Worm (Caenorhabditis elegans): ENCODE results near the gene ZK813.1.

DNA sequence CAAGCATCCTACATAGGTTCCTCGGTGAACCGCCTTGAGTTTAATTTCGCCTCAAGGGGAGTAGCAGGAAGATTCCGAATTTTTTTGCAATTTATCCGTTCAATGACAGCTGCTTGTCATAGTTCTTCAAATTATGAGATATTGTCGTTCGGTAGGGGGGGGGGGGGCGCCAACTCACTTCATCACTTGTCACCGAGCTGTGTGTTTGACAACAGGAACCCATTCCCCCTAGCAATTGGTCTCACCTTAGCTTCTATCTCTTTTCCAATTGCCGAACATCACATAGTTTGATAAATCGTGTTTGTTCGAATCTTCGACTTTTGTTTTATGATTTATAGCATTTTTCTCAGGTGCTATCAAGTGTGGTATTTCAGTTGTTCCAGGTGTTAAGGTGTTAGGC is 48.5 kb downstream of the ZK813.1 start:
- TF ChIP-seq dve-1 (tag; optimal IDR thresholded peaks at IDR 0.05) (no peak), ceh-31 (tag; optimal IDR thresholded peaks at IDR 0.05) (no peak), unc-55 (GFP tag; optimal IDR thresholded peaks at IDR 0.05) (no peak), fkh-10 (GFP tag; optimal IDR thresholded peaks at IDR 0.05) (no peak), npax-4 (tag; optimal IDR thresholded peaks at IDR 0.05) (no peak), syd-9 (tag; optimal IDR thresholded peaks at IDR 0.05) (no peak), nhr-11 (tag; optimal IDR thresholded peaks at IDR 0.05) (no peak), pha-4 (tag; optimal IDR thresholded peaks at IDR 0.05) (no peak), unc-86 (tag; optimal IDR thresholded peaks at IDR 0.05) (no peak), pag-3 (tag; optimal IDR thresholded peaks at IDR 0.05; ENCODE audit: borderline replicate concordance) (no peak), ets-4 (tag; optimal IDR thresholded peaks at IDR 0.05) (no peak), ceh-30 (tag; optimal IDR thresholded peaks at IDR 0.05) (no peak), pqm-1 (tag; optimal IDR thresholded peaks at IDR 0.05) (no peak)

All from whole organism, late embryonic.